Fruit fly (Drosophila melanogaster): ENCODE data around the gene CG34357.
A peak's percentile ranks its signal among the peaks of the same experiment; 100 is the strongest.

CG34357 gene

DNA sequence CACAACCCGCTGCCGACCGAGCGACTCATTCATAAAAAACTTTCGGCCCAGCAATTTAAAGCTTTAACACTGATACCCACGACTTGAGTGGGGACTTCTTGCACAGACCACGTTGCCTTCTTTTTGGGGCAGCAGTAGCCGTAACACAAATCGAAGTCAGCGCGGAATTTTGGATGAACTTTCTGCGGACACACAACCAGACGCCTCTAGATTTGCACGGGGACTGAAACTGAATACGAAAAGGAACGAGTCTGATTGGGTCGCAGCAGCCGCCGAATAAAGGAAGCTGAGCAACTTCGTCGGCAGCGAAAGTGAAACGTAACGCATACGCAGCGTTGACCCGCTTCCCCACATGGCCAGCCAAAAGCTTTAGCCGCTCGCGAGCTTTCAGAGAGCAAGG is at the start of gene CG34357:
CG34357 (minus strand) TSS at position 206 of the 400 bp plus-strand sequence.
- TF ChIP-seq CG12768 (GFP tag; optimal IDR thresholded peaks at IDR 0.05) (no peak), CG14711 (tag; optimal IDR thresholded peaks at IDR 0.05) (no peak), CG33017 (tag; optimal IDR thresholded peaks at IDR 0.05) (no peak), ovo (GFP tag; optimal IDR thresholded peaks at IDR 0.05) (no peak), Crg-1 (GFP tag; optimal IDR thresholded peaks at IDR 0.05) (no peak), CG7101 (tag; optimal IDR thresholded peaks at IDR 0.05) (no peak), cic (GFP tag; optimal IDR thresholded peaks at IDR 0.05) (no peak), CG5204 (GFP tag; optimal IDR thresholded peaks at IDR 0.05) (no peak), cnc (optimal IDR thresholded peaks at IDR 0.05) (no peak), pad (GFP tag; optimal IDR thresholded peaks at IDR 0.05) (no peak), tj (GFP tag; optimal IDR thresholded peaks at IDR 0.05) (no peak), CG11617 (GFP tag; optimal IDR thresholded peaks at IDR 0.05) (no peak), kay (GFP tag; ENCODE audit: borderline replicate concordance) (no peak), Mnt (GFP tag; optimal IDR thresholded peaks at IDR 0.05) (no peak), CG7045 (GFP tag; optimal IDR thresholded peaks at IDR 0.05) (no peak), CG1620 (GFP tag; optimal IDR thresholded peaks at IDR 0.05) (no peak), bab1 (GFP tag; optimal IDR thresholded peaks at IDR 0.05) (no peak), Hr96 (GFP tag; optimal IDR thresholded peaks at IDR 0.05) (no peak), Clk (GFP tag; optimal IDR thresholded peaks at IDR 0.05) (no peak), toe (GFP tag; optimal IDR thresholded peaks at IDR 0.05) (no peak)

DNA sequence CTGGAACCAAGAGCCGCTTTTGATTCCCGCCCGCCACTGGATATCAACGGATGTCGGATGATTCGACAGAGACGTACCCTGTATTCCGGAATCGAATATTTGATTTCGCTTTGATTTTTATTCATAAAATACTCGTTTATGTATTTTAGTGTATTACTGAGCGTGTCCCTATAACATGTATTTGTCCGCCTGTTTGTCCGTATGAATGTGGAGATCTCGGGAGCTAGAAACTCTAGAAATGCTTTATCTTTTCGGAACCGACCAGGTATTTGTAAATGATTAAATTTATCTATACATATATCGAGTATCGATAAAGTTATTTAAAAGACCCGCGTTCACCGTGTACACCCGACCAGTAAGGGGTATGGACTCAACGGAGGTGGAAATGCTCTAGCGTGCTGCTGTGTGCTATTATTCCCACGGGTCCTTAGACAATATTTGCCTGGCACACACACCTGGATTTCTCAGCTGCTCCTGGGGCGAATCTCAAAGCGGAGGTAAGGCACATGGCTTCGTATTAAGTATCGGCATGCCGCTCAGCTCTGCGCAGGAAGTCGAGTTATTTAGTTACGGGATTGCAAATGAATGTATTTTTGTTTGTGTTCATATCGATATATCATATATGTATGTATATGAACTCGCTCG is 44.1 kb upstream of the CG34357 start:
- TF ChIP-seq CG33017 (tag; optimal IDR thresholded peaks at IDR 0.05) (no peak), kay (GFP tag; ENCODE audit: borderline replicate concordance) (no peak), CG1620 (GFP tag; optimal IDR thresholded peaks at IDR 0.05) (no peak)

DNA sequence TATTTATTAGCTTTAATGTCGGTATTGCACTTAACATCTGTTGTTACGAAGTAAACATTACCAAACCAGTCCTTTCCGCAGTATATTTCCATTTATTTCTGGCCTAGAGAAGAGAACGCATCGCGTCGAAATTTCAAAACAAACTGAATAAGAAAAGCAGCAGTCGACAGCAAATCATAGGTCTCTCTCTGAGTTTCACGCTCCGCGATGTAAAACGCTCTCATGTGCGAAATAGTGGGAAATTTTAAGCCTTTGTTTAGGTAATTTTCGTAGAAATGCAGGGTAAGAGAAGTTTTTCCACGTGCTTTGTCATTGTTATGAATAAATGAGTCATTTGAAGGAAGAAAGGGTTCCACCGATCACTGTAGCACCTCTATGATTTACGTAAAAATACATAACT is 41.8 kb upstream of the CG34357 start:
- no peak for TF ChIP-seq CG7101 (tag; optimal IDR thresholded peaks at IDR 0.05)
- no peak for TF ChIP-seq CG12768 (GFP tag; optimal IDR thresholded peaks at IDR 0.05)
- no peak for TF ChIP-seq toe (GFP tag; optimal IDR thresholded peaks at IDR 0.05)
- TF ChIP-seq Crg-1 (GFP tag; optimal IDR thresholded peaks at IDR 0.05) = no peak
- no peak for TF ChIP-seq bab1 (GFP tag; optimal IDR thresholded peaks at IDR 0.05)
- TF ChIP-seq tj (GFP tag; optimal IDR thresholded peaks at IDR 0.05) = no peak
- no peak for TF ChIP-seq cic (GFP tag; optimal IDR thresholded peaks at IDR 0.05)
- no peak for TF ChIP-seq cnc (optimal IDR thresholded peaks at IDR 0.05)
- no peak for TF ChIP-seq CG11617 (GFP tag; optimal IDR thresholded peaks at IDR 0.05)
- no peak for TF ChIP-seq CG33017 (tag; optimal IDR thresholded peaks at IDR 0.05)
- TF ChIP-seq kay (GFP tag; ENCODE audit: borderline replicate concordance) = no peak
- no peak for TF ChIP-seq Mnt (GFP tag; optimal IDR thresholded peaks at IDR 0.05)
- no peak for TF ChIP-seq ovo (GFP tag; optimal IDR thresholded peaks at IDR 0.05)
- no peak for TF ChIP-seq Clk (GFP tag; optimal IDR thresholded peaks at IDR 0.05)
- TF ChIP-seq CG5204 (GFP tag; optimal IDR thresholded peaks at IDR 0.05) = no peak
- TF ChIP-seq pad (GFP tag; optimal IDR thresholded peaks at IDR 0.05) = no peak
- no peak for TF ChIP-seq CG14711 (tag; optimal IDR thresholded peaks at IDR 0.05)

DNA sequence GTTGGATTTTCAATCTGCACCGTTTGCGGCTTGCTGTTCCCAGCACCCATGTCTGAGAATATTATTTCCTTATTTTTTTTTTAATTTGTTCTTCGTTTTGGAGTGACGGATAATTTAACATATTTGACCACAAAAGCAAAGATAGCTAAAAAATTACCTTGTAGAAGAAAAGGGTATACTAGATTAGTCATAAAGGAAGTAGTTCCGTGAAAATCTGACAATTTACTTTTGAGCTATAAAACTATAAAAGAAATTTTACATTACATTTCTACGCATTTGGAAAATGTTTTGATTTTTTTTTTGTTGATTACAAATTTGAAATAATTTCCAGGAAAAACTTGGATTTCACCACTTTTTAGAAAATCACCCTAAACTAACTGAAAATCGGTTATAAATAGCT is 20.7 kb upstream of the CG34357 start, which contains the start of gene CG32945:
CG32945 (minus strand) TSS at position 101 of the 400 bp plus-strand sequence.
- TF ChIP-seq toe (GFP tag; optimal IDR thresholded peaks at IDR 0.05) (no peak), ovo (GFP tag; optimal IDR thresholded peaks at IDR 0.05) (no peak), Clk (GFP tag; optimal IDR thresholded peaks at IDR 0.05) (no peak), kay (GFP tag; ENCODE audit: borderline replicate concordance) (peak; percentile 41), CG7101 (tag; optimal IDR thresholded peaks at IDR 0.05) (no peak), CG1620 (GFP tag; optimal IDR thresholded peaks at IDR 0.05) (no peak)

DNA sequence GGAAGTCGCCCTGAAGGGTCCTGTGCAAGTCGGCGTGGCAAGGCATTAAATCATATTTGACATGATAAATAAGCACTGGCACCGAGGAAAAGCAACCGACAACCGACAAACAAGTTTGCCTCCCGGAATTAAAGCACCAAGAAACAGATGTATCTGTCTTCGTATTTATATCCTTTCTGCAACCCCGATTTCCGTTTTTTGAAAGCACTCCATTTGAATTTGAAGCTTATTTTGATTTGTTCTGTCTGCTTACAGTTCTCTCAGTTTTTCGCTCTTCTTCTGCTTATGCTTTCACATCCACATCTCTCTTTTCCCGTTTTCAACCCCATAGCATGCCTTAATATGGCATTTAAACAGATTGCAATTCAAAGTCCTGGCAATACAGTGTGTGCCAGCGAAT is 4.3 kb downstream of the CG34357 start:
- TF ChIP-seq bab1 (GFP tag; optimal IDR thresholded peaks at IDR 0.05) = no peak
- no peak for TF ChIP-seq CG12768 (GFP tag; optimal IDR thresholded peaks at IDR 0.05)
- TF ChIP-seq Hr96 (GFP tag; optimal IDR thresholded peaks at IDR 0.05) = no peak
- no peak for TF ChIP-seq CG7045 (GFP tag; optimal IDR thresholded peaks at IDR 0.05)
- TF ChIP-seq cic (GFP tag; optimal IDR thresholded peaks at IDR 0.05) = no peak
- no peak for TF ChIP-seq cnc (optimal IDR thresholded peaks at IDR 0.05)
- no peak for TF ChIP-seq CG14711 (tag; optimal IDR thresholded peaks at IDR 0.05)
- no peak for TF ChIP-seq CG5204 (GFP tag; optimal IDR thresholded peaks at IDR 0.05)
- TF ChIP-seq CG11617 (GFP tag; optimal IDR thresholded peaks at IDR 0.05) = no peak
- no peak for TF ChIP-seq toe (GFP tag; optimal IDR thresholded peaks at IDR 0.05)
- TF ChIP-seq CG7101 (tag; optimal IDR thresholded peaks at IDR 0.05) = no peak
- no peak for TF ChIP-seq tj (GFP tag; optimal IDR thresholded peaks at IDR 0.05)
- no peak for TF ChIP-seq CG33017 (tag; optimal IDR thresholded peaks at IDR 0.05)
- TF ChIP-seq kay (GFP tag; ENCODE audit: borderline replicate concordance) = no peak
- no peak for TF ChIP-seq CG1620 (GFP tag; optimal IDR thresholded peaks at IDR 0.05)
- TF ChIP-seq Clk (GFP tag; optimal IDR thresholded peaks at IDR 0.05) = no peak
- no peak for TF ChIP-seq Crg-1 (GFP tag; optimal IDR thresholded peaks at IDR 0.05)
- TF ChIP-seq Mnt (GFP tag; optimal IDR thresholded peaks at IDR 0.05) = no peak
- no peak for TF ChIP-seq pad (GFP tag; optimal IDR thresholded peaks at IDR 0.05)
- TF ChIP-seq ovo (GFP tag; optimal IDR thresholded peaks at IDR 0.05) = no peak

DNA sequence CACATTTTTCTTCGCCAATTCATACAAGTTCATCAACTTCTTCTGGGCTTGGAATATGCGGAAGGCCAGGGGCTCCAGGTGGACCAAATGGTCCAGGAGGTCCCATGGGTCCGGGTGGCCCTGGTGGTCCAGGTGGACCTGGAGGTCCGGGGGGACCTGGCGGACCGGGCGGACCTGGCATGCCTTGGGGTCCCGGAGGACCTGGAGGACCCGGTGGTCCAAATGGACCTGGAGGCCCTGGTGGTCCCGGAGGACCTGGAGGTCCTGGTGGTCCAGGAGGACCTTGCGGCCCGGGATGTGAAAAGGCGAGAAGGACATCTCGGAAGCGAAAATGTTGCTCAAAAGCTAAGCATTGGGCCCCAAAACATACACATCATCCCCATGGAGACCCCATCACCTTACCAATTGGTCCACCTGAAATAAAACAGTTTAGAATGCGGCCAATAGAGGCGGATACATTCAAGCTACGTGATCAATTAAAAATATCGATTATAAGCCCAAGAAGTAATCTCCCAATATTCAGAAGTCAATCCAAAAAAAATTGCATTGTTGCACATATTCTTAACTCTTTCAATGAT is 15.2 kb downstream of the CG34357 start:
- TF ChIP-seq CG7045 (GFP tag; optimal IDR thresholded peaks at IDR 0.05) = no peak
- no peak for TF ChIP-seq CG12768 (GFP tag; optimal IDR thresholded peaks at IDR 0.05)
- no peak for TF ChIP-seq tj (GFP tag; optimal IDR thresholded peaks at IDR 0.05)
- no peak for TF ChIP-seq cic (GFP tag; optimal IDR thresholded peaks at IDR 0.05)
- no peak for TF ChIP-seq CG33017 (tag; optimal IDR thresholded peaks at IDR 0.05)
- TF ChIP-seq Mnt (GFP tag; optimal IDR thresholded peaks at IDR 0.05) = no peak
- no peak for TF ChIP-seq Crg-1 (GFP tag; optimal IDR thresholded peaks at IDR 0.05)
- TF ChIP-seq bab1 (GFP tag; optimal IDR thresholded peaks at IDR 0.05) = no peak
- TF ChIP-seq kay (GFP tag; ENCODE audit: borderline replicate concordance) = no peak
- TF ChIP-seq Hr96 (GFP tag; optimal IDR thresholded peaks at IDR 0.05) = no peak

Measured in whole organism, adult.